Worm (Caenorhabditis elegans) whole organism, L1 larva: ENCODE data around the gene mec-17.

Experiments
- C16A3.4 ChIP-seq: fragments of 150-350 bp; optimal IDR thresholded peaks from 2 replicates; lab custom pipeline; 2014; ENCODE audit warnings: missing biosample characterization, missing genetic modification characterization
- F16B12.6 ChIP-seq: fragments of 150-350 bp; optimal IDR thresholded peaks from 2 replicates; lab custom pipeline; 2014; ENCODE audit warnings: missing biosample characterization, missing genetic modification characterization
- blmp-1 ChIP-seq: fragments of 150-350 bp; optimal IDR thresholded peaks from 2 replicates; lab custom pipeline; 2014; ENCODE audit warnings: missing biosample characterization, missing genetic modification characterization
- ceh-8 ChIP-seq: fragments of 200-800 bp; sonication (Bioruptor generic); optimal IDR thresholded peaks from 2 replicates; lab custom pipeline; 2018; ENCODE audit warnings: mild to moderate bottlenecking, missing genetic modification characterization, moderate library complexity, missing compliant biosample characterization
- ceh-82 ChIP-seq, 3 experiments: fragments of 150-350 bp in 1 of 3; sonication (generic microtip) in 2 of 3; optimal IDR thresholded peaks; 2 replicates each; lab custom pipeline; 2014 to 2017; ENCODE audit warnings: missing biosample characterization in 3 of 3, missing genetic modification characterization in 3 of 3
- ceh-88 ChIP-seq: fragments of 200-800 bp; sonication (Bioruptor generic); IDR thresholded peaks from 2 replicates; pipeline ENCODE4 v1.3.6; 2022; ENCODE audit warnings: missing genetic modification characterization, missing compliant biosample characterization
- dpl-1 ChIP-seq, 3 experiments: fragments of 150-350 bp in 2 of 3; sonication (generic microtip) in 1 of 3; optimal IDR thresholded peaks; 2 replicates each; lab custom pipeline; 2014 to 2017; ENCODE audit warnings: missing biosample characterization in 3 of 3, missing genetic modification characterization in 3 of 3, missing genetic modification reagents in 3 of 3
- dsc-1 ChIP-seq: sonication (generic microtip); optimal IDR thresholded peaks from 2 replicates; lab custom pipeline; 2016; ENCODE audit warnings: mild to moderate bottlenecking, missing genetic modification characterization, missing compliant biosample characterization
- efl-1 ChIP-seq, 4 experiments: fragments of 150-350 bp; optimal IDR thresholded peaks in 3 of 4; peaks in 1 of 4; 1 replicate in 1 of 4; 2 replicates in 3 of 4; lab custom pipeline; 2014; ENCODE audit warnings: missing biosample characterization in 2 of 4, missing genetic modification characterization in 2 of 4, missing genetic modification reagents in 2 of 4
- elt-3 ChIP-seq, 6 experiments: fragments of 150-350 bp in 1 of 6; sonication (generic microtip); optimal IDR thresholded peaks; 2 replicates each; lab custom pipeline; 2017 to 2018; ENCODE audit warnings: missing biosample characterization in 6 of 6, missing genetic modification characterization in 6 of 6, inconsistent platforms in 1 of 6
- fkh-8 ChIP-seq: sonication (generic microtip); optimal IDR thresholded peaks from 2 replicates; lab custom pipeline; 2016; ENCODE audit warnings: mild to moderate bottlenecking, missing genetic modification characterization, missing compliant biosample characterization
- fos-1 ChIP-seq: fragments of 150-350 bp; optimal IDR thresholded peaks from 2 replicates; lab custom pipeline; 2014; ENCODE audit warnings: missing biosample characterization, missing genetic modification characterization
- grh-1 ChIP-seq: fragments of 200-800 bp; sonication (Bioruptor generic); IDR thresholded peaks from 2 replicates; pipeline ENCODE4 v1.3.6; 2022; ENCODE audit warnings: missing genetic modification reagents, missing genetic modification characterization, missing compliant biosample characterization
- irx-1 ChIP-seq: sonication (generic microtip); optimal IDR thresholded peaks from 2 replicates; lab custom pipeline; 2016; ENCODE audit warnings: missing genetic modification characterization, missing compliant biosample characterization
- isw-1 ChIP-seq: fragments of 200-800 bp; sonication (Bioruptor generic); IDR thresholded peaks from 2 replicates; pipeline ENCODE4 v1.3.6; 2022; ENCODE audit warnings: missing genetic modification characterization, missing compliant biosample characterization
- jun-1 ChIP-seq: fragments of 150-350 bp; optimal IDR thresholded peaks from 2 replicates; lab custom pipeline; 2014; ENCODE audit warnings: missing biosample characterization, missing genetic modification reagents, missing genetic modification characterization
- lin-13 ChIP-seq: fragments of 150-350 bp; optimal IDR thresholded peaks from 2 replicates; lab custom pipeline; 2014; ENCODE audit warnings: missing biosample characterization, missing genetic modification reagents, missing genetic modification characterization
- lin-14 ChIP-seq: fragments of 200-800 bp; sonication (Bioruptor generic); optimal IDR thresholded peaks from 2 replicates; lab custom pipeline; 2018; ENCODE audit warnings: mild to moderate bottlenecking, missing genetic modification characterization, moderate library complexity, missing compliant biosample characterization
- lin-15B ChIP-seq: fragments of 150-350 bp; sonication (generic microtip); optimal IDR thresholded peaks from 3 replicates; lab custom pipeline; 2014; ENCODE audit warnings: missing biosample characterization, missing genetic modification characterization
- lin-35 ChIP-seq, 2 experiments: fragments of 150-350 bp; optimal IDR thresholded peaks; 2 replicates each; lab custom pipeline; 2014; ENCODE audit warnings: missing biosample characterization in 2 of 2, missing genetic modification characterization in 2 of 2, missing genetic modification reagents in 2 of 2
- lsy-2 ChIP-seq, 2 experiments: fragments of 150-350 bp; optimal IDR thresholded peaks; 2 replicates each; lab custom pipeline; 2014; ENCODE audit warnings: missing biosample characterization in 2 of 2, missing genetic modification characterization in 2 of 2
- mab-9 ChIP-seq: fragments of 200-800 bp; sonication (Bioruptor generic); IDR thresholded peaks from 2 replicates; pipeline ENCODE4 v1.3.6; 2022; ENCODE audit warnings: missing genetic modification reagents, missing genetic modification characterization, missing compliant biosample characterization
- mdl-1 ChIP-seq, 2 experiments: fragments of 150-350 bp; optimal IDR thresholded peaks; 2 replicates each; lab custom pipeline; 2014 to 2017; ENCODE audit warnings: missing biosample characterization in 2 of 2, missing genetic modification characterization in 2 of 2, inconsistent platforms in 1 of 2
- mep-1 ChIP-seq: fragments of 150-350 bp; optimal IDR thresholded peaks from 2 replicates; lab custom pipeline; 2014; ENCODE audit warnings: missing biosample characterization, missing genetic modification characterization
- nhr-19 ChIP-seq: fragments of 200-800 bp; sonication (Bioruptor generic); conservative IDR thresholded peaks from 2 replicates; pipeline ENCODE4 v1.3.6; 2022; ENCODE audit warnings: missing genetic modification characterization, missing compliant biosample characterization
- nhr-20 ChIP-seq: sonication (generic microtip); optimal IDR thresholded peaks from 2 replicates; lab custom pipeline; 2016; ENCODE audit warnings: mild to moderate bottlenecking, missing genetic modification characterization, missing compliant biosample characterization
- nhr-47 ChIP-seq: sonication (generic microtip); optimal IDR thresholded peaks from 2 replicates; lab custom pipeline; 2016; ENCODE audit warnings: mild to moderate bottlenecking, missing genetic modification characterization, moderate library complexity, missing compliant biosample characterization
- nhr-71 ChIP-seq: sonication (generic microtip); optimal IDR thresholded peaks from 2 replicates; lab custom pipeline; 2016; ENCODE audit warnings: mild to moderate bottlenecking, missing genetic modification characterization, moderate library complexity, missing compliant biosample characterization
- nhr-77 ChIP-seq: fragments of 150-350 bp; optimal IDR thresholded peaks from 2 replicates; lab custom pipeline; 2014; ENCODE audit warnings: missing biosample characterization, missing genetic modification characterization
- nhr-85 ChIP-seq: sonication (generic microtip); peaks from one replicate; lab custom pipeline; 2016; ENCODE audit warnings: missing genetic modification characterization, inconsistent platforms, missing compliant biosample characterization
- nhr-90 ChIP-seq: sonication (generic microtip); optimal IDR thresholded peaks from 2 replicates; lab custom pipeline; 2016; ENCODE audit warnings: mild to moderate bottlenecking, missing genetic modification characterization, missing compliant biosample characterization; ENCODE audit not compliant: poor library complexity
- pax-3 ChIP-seq: fragments of 200-800 bp; sonication (Bioruptor generic); optimal IDR thresholded peaks from 2 replicates; lab custom pipeline; 2018; ENCODE audit warnings: mild to moderate bottlenecking, missing genetic modification characterization, moderate library complexity, missing compliant biosample characterization
- rnt-1 ChIP-seq: sonication (generic microtip); optimal IDR thresholded peaks from 2 replicates; lab custom pipeline; 2016; ENCODE audit warnings: mild to moderate bottlenecking, missing genetic modification characterization, moderate library complexity, missing compliant biosample characterization
- skn-1 ChIP-seq: fragments of 150-350 bp; optimal IDR thresholded peaks from 2 replicates; lab custom pipeline; 2014; ENCODE audit warnings: missing biosample characterization, missing genetic modification characterization
- snu-23 ChIP-seq: sonication (generic microtip); optimal IDR thresholded peaks from 2 replicates; lab custom pipeline; 2016; ENCODE audit warnings: missing genetic modification characterization, missing compliant biosample characterization
- swsn-7 ChIP-seq: sonication (generic microtip); optimal IDR thresholded peaks from 2 replicates; lab custom pipeline; 2016; ENCODE audit warnings: missing genetic modification characterization, missing compliant biosample characterization
- tbx-2 ChIP-seq: sonication (generic microtip); optimal IDR thresholded peaks from 2 replicates; lab custom pipeline; 2016; ENCODE audit warnings: missing genetic modification characterization, missing compliant biosample characterization
- unc-130 ChIP-seq: fragments of 150-350 bp; optimal IDR thresholded peaks from 2 replicates; lab custom pipeline; 2017; ENCODE audit warnings: missing biosample characterization, missing genetic modification characterization, inconsistent platforms
- unc-86 ChIP-seq: sonication (generic microtip); optimal IDR thresholded peaks from 2 replicates; lab custom pipeline; 2016; ENCODE audit warnings: missing genetic modification characterization, missing compliant biosample characterization
- unc-98 ChIP-seq: fragments of 200-800 bp; sonication (Bioruptor generic); IDR thresholded peaks from 2 replicates; pipeline ENCODE4 v1.3.6; 2022; ENCODE audit warnings: missing genetic modification characterization, missing compliant biosample characterization
- vab-15 ChIP-seq: sonication (generic microtip); optimal IDR thresholded peaks from 2 replicates; lab custom pipeline; 2017; ENCODE audit warnings: missing genotype, mild to moderate bottlenecking, missing genetic modification characterization, missing compliant biosample characterization
- xbp-1 ChIP-seq: sonication (generic microtip); optimal IDR thresholded peaks from 2 replicates; lab custom pipeline; 2016; ENCODE audit warnings: missing genetic modification characterization, missing compliant biosample characterization
- ztf-11 ChIP-seq, 2 experiments: sonication (generic microtip); optimal IDR thresholded peaks; 2 replicates each; lab custom pipeline; 2016 to 2017; ENCODE audit warnings: missing genetic modification characterization in 2 of 2, missing biosample characterization in 1 of 2, missing compliant biosample characterization in 1 of 2

Gene mec-17

ce11 chrIV:7946899-7947499 lies 40.0 kb downstream of the mec-17 start, which contains the start of gene F20D12.12:
Gene F20D12.12 (plus strand): TSS chrIV:7947440.
- peak; percentile 69 for TF ChIP-seq C16A3.4 (tag; lab: Kevin White, UChicago)
- TF ChIP-seq ztf-11 (tag; optimal IDR thresholded peaks at IDR 0.05; lab: Kevin White, UChicago) = peak in 1 of 2 experiments; percentile 48
- peak; percentile 54 for TF ChIP-seq pax-3 (tag; lab: Kevin White, UChicago)
- TF ChIP-seq unc-130 (tag; lab: Kevin White, UChicago) = peak; percentile 57
- TF ChIP-seq F16B12.6 = peak; percentile 88
- peak; percentile 19 for TF ChIP-seq irx-1
- peak; percentile 52 for TF ChIP-seq blmp-1
- peak; percentile 73 for TF ChIP-seq nhr-47 (tag; lab: Kevin White, UChicago)
- TF ChIP-seq mab-9 (GFP tag; lab: Robert Waterston, UW) = peak; percentile 73
- peak; percentile 67 for TF ChIP-seq mep-1 (tag; lab: Kevin White, UChicago)
- peak; percentile 69; the same call in 1 of the 2 replicates for TF ChIP-seq unc-98
- peak; percentile 45 for TF ChIP-seq skn-1
- peak; percentile 64 for TF ChIP-seq swsn-7
- peak; percentile 75 for TF ChIP-seq nhr-20
- peak; percentile 91 for TF ChIP-seq nhr-19 (GFP tag; lab: Robert Waterston, UW)
- peak; percentile 76 for TF ChIP-seq lin-14 (GFP tag; lab: Kevin White, UChicago)
- peak in 1 of 6 experiments; percentile 25 for TF ChIP-seq elt-3 (tag; optimal IDR thresholded peaks at IDR 0.05; lab: Kevin White, UChicago)
- peak; percentile 16 for TF ChIP-seq fos-1 (tag; lab: Kevin White, UChicago)
- peak; percentile 69 to 78 for TF ChIP-seq efl-1 (optimal IDR thresholded peaks at IDR 0.05; lab: Kevin White, UChicago)
- peak; percentile 62 to 96 for TF ChIP-seq efl-1 (GFP tag; optimal IDR thresholded peaks at IDR 0.05 in 1 of 2; lab: Kevin White, UChicago)
- peak; percentile 75 for TF ChIP-seq fkh-8
- TF ChIP-seq unc-86 (tag; lab: Kevin White, UChicago) = peak; percentile 49
- TF ChIP-seq rnt-1 (tag; lab: Kevin White, UChicago) = peak; percentile 81
- peak; percentile 88 to 98 for TF ChIP-seq lsy-2 (tag; optimal IDR thresholded peaks at IDR 0.05; lab: Kevin White, UChicago)
- peak in 1 of 2 experiments; percentile 45 for TF ChIP-seq mdl-1 (tag; optimal IDR thresholded peaks at IDR 0.05; lab: Kevin White, UChicago)
- peak; percentile 47 to 80 for TF ChIP-seq lin-35 (GFP tag; optimal IDR thresholded peaks at IDR 0.05; lab: Kevin White, UChicago)
- TF ChIP-seq vab-15 (tag; lab: Kevin White, UChicago) = peak; percentile 32
- TF ChIP-seq lin-13 (GFP tag; lab: Kevin White, UChicago) = peak; percentile 76
- peak; percentile 68 for TF ChIP-seq nhr-85 (tag; lab: Kevin White, UChicago)
- peak; percentile 53 for TF ChIP-seq xbp-1 (tag; lab: Kevin White, UChicago)
- TF ChIP-seq dsc-1 (tag; lab: Kevin White, UChicago) = peak; percentile 35
- TF ChIP-seq ceh-8 (GFP tag; lab: Kevin White, UChicago) = peak; percentile 28
- peak; percentile 91 for TF ChIP-seq isw-1 (GFP tag; lab: Robert Waterston, UW)
- TF ChIP-seq ceh-88 = peak; percentile 87
- TF ChIP-seq nhr-90 (tag; lab: Kevin White, UChicago) = peak; percentile 39
- TF ChIP-seq jun-1 (tag; lab: Kevin White, UChicago) = peak; percentile 39
- TF ChIP-seq lin-15B (tag; lab: Kevin White, UChicago) = peak; percentile 46
- TF ChIP-seq nhr-71 (tag; lab: Kevin White, UChicago) = peak; percentile 84
- peak; percentile 39 for TF ChIP-seq nhr-77
- peak; percentile 75 for TF ChIP-seq snu-23 (GFP tag; lab: Kevin White, UChicago)
- TF ChIP-seq grh-1 (GFP tag; lab: Robert Waterston, UW) = peak; percentile 71
- peak; percentile 69 for TF ChIP-seq tbx-2
- peak; percentile 17 to 77 (median 32) for TF ChIP-seq ceh-82 (tag; optimal IDR thresholded peaks at IDR 0.05; lab: Kevin White, UChicago)
- peak; percentile 43 to 65 (median 64) for TF ChIP-seq dpl-1 (GFP tag; optimal IDR thresholded peaks at IDR 0.05; lab: Kevin White, UChicago)
